Worm (Caenorhabditis elegans) whole organism, L3 larva: ENCODE results near the gene hil-3.

Experiments used
- ama-1 ChIP-seq: fragments of 150-350 bp; optimal IDR thresholded peaks from 2 replicates; lab custom pipeline; 2018
- mml-1 ChIP-seq: fragments of 150-350 bp; sonication (generic microtip); optimal IDR thresholded peaks from 3 replicates; lab custom pipeline; 2014; ENCODE audit warnings: missing biosample characterization, missing genetic modification characterization
- nhr-23 ChIP-seq: fragments of 150-350 bp; optimal IDR thresholded peaks from 2 replicates; lab custom pipeline; 2014; ENCODE audit warnings: missing biosample characterization, missing genetic modification reagents, missing genetic modification characterization
- nhr-237 ChIP-seq: fragments of 150-350 bp; optimal IDR thresholded peaks from 2 replicates; lab custom pipeline; 2014; ENCODE audit warnings: missing biosample characterization, missing genetic modification characterization

DNA sequence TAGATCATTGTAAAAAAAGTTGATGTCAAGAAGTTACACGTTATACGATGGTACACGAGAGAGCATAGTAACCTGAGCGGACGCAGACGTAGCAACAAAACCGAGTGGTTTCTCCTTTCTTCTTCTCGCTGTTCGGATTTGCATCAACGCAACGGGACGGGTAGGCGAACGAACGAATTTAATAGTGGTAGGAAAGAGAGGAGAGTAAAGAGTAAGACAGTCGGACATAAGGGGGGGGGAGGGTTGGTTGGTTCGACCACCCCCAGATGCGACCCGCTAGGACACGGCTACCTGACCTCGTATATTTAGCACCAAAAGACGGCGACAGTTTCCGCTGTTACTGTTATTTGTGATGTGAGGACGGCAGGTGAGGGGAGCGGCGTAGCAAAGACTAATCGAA is 42.2 kb downstream of the hil-3 start:
- TF ChIP-seq nhr-237 (tag; lab: Kevin White, UChicago): no peak
- TF ChIP-seq mml-1 (tag; lab: Kevin White, UChicago): no peak
- TF ChIP-seq nhr-23 (tag; lab: Kevin White, UChicago): peak; percentile 14
- no peak for TF ChIP-seq ama-1
